Fruit fly (Drosophila melanogaster) whole organism, larva: Measurements from ENCODE around the gene Cox11.
A peak's percentile ranks its signal among the peaks of the same experiment; 100 is the strongest.

Experiments
- noc ChIP-seq: fragments of 200-800 bp; sonication (Bioruptor generic); optimal IDR thresholded peaks from 3 replicates; lab custom pipeline; 2019; ENCODE audit warnings: missing biosample characterization, mild to moderate bottlenecking, missing genetic modification characterization, moderate library complexity

Gene Cox11

dm6 chr2L:5546518-5547287 lies 19.9 kb downstream of the Cox11 start, which contains the start of gene Oscillin:
Gene Oscillin (plus strand): TSS chr2L:5547086.
- TF ChIP-seq noc (tag; lab: Kevin White, UChicago): no peak

- TF ChIP-seq noc (tag; lab: Kevin White, UChicago): peak; percentile 23
These were observed 20.6 kb downstream of the Cox11 start for dm6 chr2L:5547288-5547777.

- no peak for TF ChIP-seq noc (tag; lab: Kevin White, UChicago)
These were observed 24.0 kb downstream of the Cox11 start, which contains the start of gene CG14014 for dm6 chr2L:5550735-5551134. Gene CG14014 (minus strand): TSS chr2L:5550835.

dm6 chr2L:5551538-5551937 lies 24.8 kb downstream of the Cox11 start, which contains the start of gene CG18269:
Gene CG18269 (plus strand): TSS chr2L:5551838.
- TF ChIP-seq noc (tag; lab: Kevin White, UChicago): no peak

- no peak for TF ChIP-seq noc (tag; lab: Kevin White, UChicago)
These were observed 27.0 kb downstream of the Cox11 start, which contains the start of the genes CG14013 and CG14017 for dm6 chr2L:5553750-5554149. Gene CG14013 (minus strand): TSS chr2L:5553850. Gene CG14017 (plus strand): TSS chr2L:5553897.

- no peak for TF ChIP-seq noc (tag; lab: Kevin White, UChicago)
These were observed 28.1 kb downstream of the Cox11 start, which contains the start of gene GluRIIA for dm6 chr2L:5554818-5555217. Gene GluRIIA (plus strand): TSS chr2L:5555072.

- TF ChIP-seq noc (tag; lab: Kevin White, UChicago): no peak
These were observed 32.1 kb downstream of the Cox11 start, which contains the start of gene GluRIIB for dm6 chr2L:5558809-5559392. Gene GluRIIB (plus strand): TSS chr2L:5559342.

- no peak for TF ChIP-seq noc (tag; lab: Kevin White, UChicago)
These were observed 40.3 kb downstream of the Cox11 start for dm6 chr2L:5567103-5567502.

dm6 chr2L:5569503-5569902 lies 42.7 kb downstream of the Cox11 start:
- no peak for TF ChIP-seq noc (tag; lab: Kevin White, UChicago)
